Fruit fly (Drosophila melanogaster) whole organism, embryonic: Measurements from ENCODE around the gene Agpat2.

Source experiments
- B-H1 ChIP-seq: fragments of 200-800 bp; sonication (Bioruptor generic); IDR thresholded peaks from 3 replicates; pipeline ENCODE4 v1.3.6; 2022; ENCODE audit warnings: missing biosample characterization, missing genetic modification characterization
- CG10147 ChIP-seq: fragments of 200-800 bp; sonication (Bioruptor generic); optimal IDR thresholded peaks from 2 replicates; lab custom pipeline; 2019; ENCODE audit warnings: missing biosample characterization, mild to moderate bottlenecking, missing genetic modification characterization, moderate library complexity
- CG10654 ChIP-seq: fragments of 200-800 bp; sonication (Bioruptor generic); optimal IDR thresholded peaks from 2 replicates; lab custom pipeline; 2016; ENCODE audit warnings: missing biosample characterization, missing genetic modification characterization
- CG10979 ChIP-seq: fragments of 200-800 bp; sonication (Bioruptor generic); optimal IDR thresholded peaks from 2 replicates; lab custom pipeline; 2018; ENCODE audit warnings: missing biosample characterization, mild to moderate bottlenecking, missing genetic modification characterization, moderate library complexity
- CG12155 ChIP-seq: fragments of 200-800 bp; sonication (Bioruptor generic); optimal IDR thresholded peaks from 3 replicates; lab custom pipeline; 2016; ENCODE audit warnings: missing biosample characterization, missing genetic modification characterization
- CG13287 ChIP-seq: fragments of 200-800 bp; sonication (Bioruptor generic); IDR thresholded peaks from 2 replicates; pipeline ENCODE4 v1.3.6; 2022; ENCODE audit warnings: missing biosample characterization, missing genetic modification characterization; ENCODE audit not compliant: partially characterized antibody
- CG13296 ChIP-seq: fragments of 200-800 bp; sonication (Bioruptor generic); optimal IDR thresholded peaks from 3 replicates; lab custom pipeline; 2018; ENCODE audit warnings: missing biosample characterization, mild to moderate bottlenecking, missing genetic modification characterization
- CG15601 ChIP-seq: fragments of 200-800 bp; sonication (Bioruptor generic); optimal IDR thresholded peaks from 3 replicates; lab custom pipeline; 2019; ENCODE audit warnings: missing biosample characterization, mild to moderate bottlenecking, missing genetic modification characterization, moderate library complexity
- CG17912 ChIP-seq: fragments of 200-800 bp; sonication (Bioruptor generic); optimal IDR thresholded peaks from 2 replicates; lab custom pipeline; 2018; ENCODE audit warnings: missing biosample characterization, mild to moderate bottlenecking, missing genetic modification characterization
- CG2199 ChIP-seq: fragments of 200-800 bp; sonication (Bioruptor generic); IDR thresholded peaks from 3 replicates; pipeline ENCODE4 v1.3.6; 2022; ENCODE audit warnings: missing biosample characterization, missing genetic modification characterization
- CG2678 ChIP-seq: fragments of 200-800 bp; sonication (Bioruptor generic); optimal IDR thresholded peaks from 3 replicates; lab custom pipeline; 2019; ENCODE audit warnings: missing biosample characterization, mild to moderate bottlenecking, missing genetic modification characterization, moderate library complexity
- CG32532 ChIP-seq: fragments of 200-800 bp; sonication (Bioruptor generic); IDR thresholded peaks from 2 replicates; pipeline ENCODE4 v1.3.6; 2022; ENCODE audit warnings: missing biosample characterization, missing genetic modification characterization
- CG43689 ChIP-seq: fragments of 200-800 bp; sonication (Bioruptor generic); IDR thresholded peaks from 2 replicates; pipeline ENCODE4 v1.3.6; 2022; ENCODE audit warnings: missing biosample characterization, missing genetic modification characterization
- CG4707 ChIP-seq: fragments of 200-800 bp; sonication (Bioruptor generic); optimal IDR thresholded peaks from 2 replicates; lab custom pipeline; 2018; ENCODE audit warnings: missing biosample characterization, mild to moderate bottlenecking, missing genetic modification characterization, moderate library complexity
- CG8290 ChIP-seq, 3 experiments: fragments of 200-800 bp; sonication (Bioruptor generic); optimal IDR thresholded peaks; 2 replicates each; lab custom pipeline; 2016 to 2019; ENCODE audit warnings: missing biosample characterization in 3 of 3, missing genetic modification characterization in 3 of 3, mild to moderate bottlenecking in 2 of 3, moderate library complexity in 1 of 3
- CG8388 ChIP-seq: fragments of 200-800 bp; sonication (Bioruptor generic); optimal IDR thresholded peaks from 2 replicates; lab custom pipeline; 2019; ENCODE audit warnings: missing biosample characterization, mild to moderate bottlenecking, missing genetic modification characterization, moderate library complexity
- CG8924 ChIP-seq: fragments of 200-800 bp; optimal IDR thresholded peaks from 3 replicates; lab custom pipeline; 2019; ENCODE audit warnings: missing biosample characterization, mild to moderate bottlenecking, missing genetic modification characterization, moderate library complexity
- CG9876 ChIP-seq: fragments of 200-800 bp; sonication (Bioruptor generic); optimal IDR thresholded peaks from 2 replicates; lab custom pipeline; 2016; ENCODE audit warnings: missing biosample characterization, missing genetic modification characterization
- CrebB ChIP-seq: fragments of 200-800 bp; sonication (Bioruptor generic); optimal IDR thresholded peaks from 3 replicates; lab custom pipeline; 2018; ENCODE audit warnings: missing biosample characterization, mild to moderate bottlenecking, missing genetic modification characterization
- E2f2 ChIP-seq: fragments of 200-800 bp; sonication (Bioruptor generic); IDR thresholded peaks from 2 replicates; pipeline ENCODE4 v1.3.6; 2022; ENCODE audit warnings: missing biosample characterization, missing genetic modification characterization
- Fer2 ChIP-seq: fragments of 200-800 bp; sonication (Bioruptor generic); optimal IDR thresholded peaks from 2 replicates; lab custom pipeline; 2018; ENCODE audit warnings: missing biosample characterization, mild to moderate bottlenecking, missing genetic modification characterization, moderate library complexity
- Gsc ChIP-seq: fragments of 200-800 bp; sonication (Bioruptor generic); IDR thresholded peaks from 2 replicates; pipeline ENCODE4 v1.3.6; 2022; ENCODE audit warnings: missing biosample characterization, missing genetic modification characterization
- HmgZ ChIP-seq: fragments of 200-800 bp; sonication (Bioruptor generic); optimal IDR thresholded peaks from 2 replicates; lab custom pipeline; 2018; ENCODE audit warnings: missing biosample characterization, mild to moderate bottlenecking, missing genetic modification characterization
- Kr ChIP-seq: fragments of 200-800 bp; sonication (Bioruptor generic); optimal IDR thresholded peaks from 2 replicates; lab custom pipeline; 2017; ENCODE audit warnings: missing biosample characterization, mild to moderate bottlenecking, missing genetic modification characterization
- NC2α ChIP-seq: fragments of 200-800 bp; sonication (Bioruptor generic); optimal IDR thresholded peaks from 2 replicates; lab custom pipeline; 2016; ENCODE audit warnings: missing biosample characterization, missing genetic modification characterization
- NC2β ChIP-seq: fragments of 200-800 bp; sonication (Bioruptor generic); optimal IDR thresholded peaks from 2 replicates; lab custom pipeline; 2016; ENCODE audit warnings: missing biosample characterization, missing genetic modification characterization
- Usf ChIP-seq: fragments of 200-800 bp; sonication (Bioruptor generic); optimal IDR thresholded peaks from 2 replicates; lab custom pipeline; 2017; ENCODE audit warnings: missing genotype, missing biosample characterization, missing genetic modification characterization
- Xbp1 ChIP-seq: fragments of 200-800 bp; sonication (Bioruptor generic); optimal IDR thresholded peaks from 3 replicates; lab custom pipeline; 2016; ENCODE audit warnings: missing biosample characterization, mild to moderate bottlenecking, missing genetic modification characterization
- bab2 ChIP-seq: fragments of 200-800 bp; sonication (Bioruptor generic); optimal IDR thresholded peaks from 2 replicates; lab custom pipeline; 2016; ENCODE audit warnings: missing biosample characterization, missing genetic modification characterization
- chm ChIP-seq: fragments of 200-800 bp; sonication (Bioruptor generic); IDR thresholded peaks from 2 replicates; pipeline ENCODE4 v1.3.6; 2022; ENCODE audit warnings: missing biosample characterization, missing genetic modification characterization
- corto ChIP-seq: fragments of 200-800 bp; sonication (Bioruptor generic); optimal IDR thresholded peaks from 2 replicates; lab custom pipeline; 2016; ENCODE audit warnings: missing biosample characterization, mild to moderate bottlenecking, missing genetic modification characterization, moderate library complexity
- dmrt11E ChIP-seq: fragments of 200-800 bp; sonication (Bioruptor generic); optimal IDR thresholded peaks from 3 replicates; lab custom pipeline; 2018; ENCODE audit warnings: missing biosample characterization, mild to moderate bottlenecking, missing genetic modification characterization, moderate library complexity
- fd64A ChIP-seq: fragments of 200-800 bp; sonication (Bioruptor generic); optimal IDR thresholded peaks from 3 replicates; lab custom pipeline; 2018; ENCODE audit warnings: missing biosample characterization, mild to moderate bottlenecking, missing genetic modification characterization
- hbn ChIP-seq: fragments of 200-800 bp; sonication (Bioruptor generic); IDR thresholded peaks from 2 replicates; pipeline ENCODE4 v1.3.6; 2022; ENCODE audit warnings: missing biosample characterization, missing genetic modification characterization; ENCODE audit not compliant: partially characterized antibody
- inv ChIP-seq: fragments of 200-800 bp; sonication (Bioruptor generic); IDR thresholded peaks from 2 replicates; pipeline ENCODE4 v1.3.6; 2022; ENCODE audit warnings: missing biosample characterization, missing genetic modification characterization; ENCODE audit not compliant: partially characterized antibody
- mld ChIP-seq: fragments of 200-800 bp; sonication (Bioruptor generic); IDR thresholded peaks from 3 replicates; pipeline ENCODE4 v1.3.6; 2022; ENCODE audit warnings: missing biosample characterization, missing genetic modification characterization; ENCODE audit not compliant: partially characterized antibody
- nmo ChIP-seq: fragments of 200-800 bp; sonication (Bioruptor generic); optimal IDR thresholded peaks from 2 replicates; lab custom pipeline; 2018; ENCODE audit warnings: missing biosample characterization, mild to moderate bottlenecking, missing genetic modification characterization, moderate library complexity
- pan ChIP-seq, 4 experiments: fragments of >200 bp in 3 of 4; fragments of 200-800 bp in 1 of 4; sonication (Bioruptor generic) in 1 of 4; optimal IDR thresholded peaks in 3 of 4; IDR thresholded peaks in 1 of 4; 2 replicates each; pipeline versions ENCODE4 v1.3.6 to Lab custom; 2017 to 2022; ENCODE audit warnings: missing biosample characterization in 2 of 4, missing genetic modification characterization in 2 of 4, mixed read lengths in 1 of 4
- pita ChIP-seq: fragments of 200-800 bp; sonication (Bioruptor generic); optimal IDR thresholded peaks from 2 replicates; lab custom pipeline; 2017; ENCODE audit warnings: missing biosample characterization, mild to moderate bottlenecking, missing genetic modification characterization
- pnt ChIP-seq: fragments of 200-800 bp; sonication (Bioruptor generic); optimal IDR thresholded peaks from 3 replicates; lab custom pipeline; 2016; ENCODE audit warnings: missing biosample characterization, missing genetic modification characterization
- rib ChIP-seq: fragments of 200-800 bp; sonication (Bioruptor generic); IDR thresholded peaks from 2 replicates; pipeline ENCODE4 v1.3.6; 2022; ENCODE audit warnings: missing biosample characterization, missing genetic modification characterization
- sens-2 ChIP-seq: fragments of 200-800 bp; sonication (Bioruptor generic); IDR thresholded peaks from 2 replicates; pipeline ENCODE4 v1.3.6; 2022; ENCODE audit warnings: missing biosample characterization, missing genetic modification characterization
- sqz ChIP-seq: fragments of 200-800 bp; sonication (Bioruptor generic); optimal IDR thresholded peaks from 3 replicates; lab custom pipeline; 2018; ENCODE audit warnings: missing biosample characterization, mild to moderate bottlenecking, missing genetic modification characterization
- tgo ChIP-seq: fragments of 200-800 bp; sonication (Bioruptor generic); IDR thresholded peaks from 3 replicates; pipeline ENCODE4 v1.3.6; 2022; ENCODE audit warnings: missing biosample characterization, missing genetic modification characterization
- tup ChIP-seq: fragments of 200-800 bp; sonication (Bioruptor generic); optimal IDR thresholded peaks from 2 replicates; lab custom pipeline; 2016; ENCODE audit warnings: missing biosample characterization, mild to moderate bottlenecking, missing genetic modification characterization, moderate library complexity
- unpg ChIP-seq: fragments of 200-800 bp; sonication (Bioruptor generic); optimal IDR thresholded peaks from 3 replicates; lab custom pipeline; 2018; ENCODE audit warnings: missing biosample characterization, mild to moderate bottlenecking, missing genetic modification characterization, moderate library complexity
- usp ChIP-seq: fragments of >200 bp; optimal IDR thresholded peaks from 2 replicates; lab custom pipeline; 2017; ENCODE audit warnings: missing biosample characterization, missing genetic modification characterization
- wek ChIP-seq: fragments of 200-800 bp; sonication (Bioruptor generic); optimal IDR thresholded peaks from 3 replicates; lab custom pipeline; 2018; ENCODE audit warnings: missing biosample characterization, mild to moderate bottlenecking, missing genetic modification characterization, moderate library complexity

The Agpat2 gene

DNA sequence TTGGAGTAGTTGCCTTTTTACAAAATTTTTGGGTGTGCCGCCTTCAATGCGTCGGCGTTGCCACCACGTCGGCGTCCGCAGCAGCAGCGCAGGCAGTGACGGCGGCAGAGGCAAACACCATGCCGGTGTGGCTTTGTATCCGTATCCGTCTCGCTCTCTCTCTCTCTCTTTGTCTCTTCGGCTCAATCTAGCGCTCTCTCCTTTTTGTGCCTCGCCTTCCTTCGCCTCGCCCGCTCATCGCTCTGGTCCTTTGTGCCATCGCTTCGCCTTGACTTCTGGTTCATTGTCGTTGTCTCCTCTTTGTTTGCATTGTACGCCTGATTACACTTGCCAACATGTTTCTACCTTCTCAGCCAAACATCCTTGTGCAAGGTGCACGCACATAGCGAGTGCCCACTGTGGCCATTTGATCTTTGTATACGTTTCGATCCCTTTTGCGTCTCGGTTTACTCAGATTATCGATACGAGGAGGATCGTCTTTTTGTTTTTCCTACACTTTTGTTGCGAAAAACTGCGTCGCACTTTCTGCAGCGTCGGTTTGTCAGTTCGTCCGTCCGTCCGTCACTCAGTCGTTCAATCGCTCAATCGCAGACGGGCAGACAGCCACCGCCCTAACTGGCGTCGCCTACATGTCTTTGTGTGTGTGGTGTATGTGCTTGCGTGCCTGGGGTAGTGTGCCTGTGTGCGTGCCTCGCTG lies 47.3 kb downstream of the Agpat2 start (continued):
- TF ChIP-seq sqz (GFP tag; lab: Kevin White, UChicago) (no peak), Usf (GFP tag; lab: Kevin White, UChicago) (no peak), Kr (GFP tag; lab: Kevin White, UChicago) (no peak), inv (no peak), CG8290 (GFP tag; optimal IDR thresholded peaks at IDR 0.05; lab: Kevin White, UChicago) (no peak), CG8290 (tag; optimal IDR thresholded peaks at IDR 0.05; lab: Kevin White, UChicago) (no peak), CG4707 (no peak), CG13296 (GFP tag; lab: Kevin White, UChicago) (no peak), Xbp1 (GFP tag; lab: Kevin White, UChicago) (peak; percentile 3), dmrt11E (tag; lab: Kevin White, UChicago) (no peak), CrebB (tag; lab: Kevin White, UChicago) (peak; percentile 35), CG9876 (GFP tag; lab: Kevin White, UChicago) (no peak), bab2 (peak; percentile 6), CG8924 (no peak), CG8388 (GFP tag; lab: Kevin White, UChicago) (no peak), mld (no peak), NC2β (GFP tag; lab: Kevin White, UChicago) (no peak), sens-2 (GFP tag; lab: Robert Waterston, UW) (no peak), CG12155 (GFP tag; lab: Kevin White, UChicago) (no peak), tgo (GFP tag; lab: Robert Waterston, UW) (no peak), tup (GFP tag; lab: Kevin White, UChicago) (no peak), CG10147 (GFP tag; lab: Kevin White, UChicago) (no peak), corto (GFP tag; lab: Kevin White, UChicago) (peak; percentile 21), E2f2 (GFP tag; lab: Robert Waterston, UW) (peak; percentile 67), HmgZ (tag; lab: Kevin White, UChicago) (no peak), pan (optimal IDR thresholded peaks at IDR 0.05; lab: Kevin White, UChicago) (no peak), pan (GFP tag; optimal IDR thresholded peaks at IDR 0.05 in 1 of 2, IDR thresholded peaks at IDR 0.05 in 1 of 2) (peak in 1 of 2 experiments; percentile 25), hbn (0 out of 2 replicates have a peak, but pooled peaks have one; percentile 15), fd64A (GFP tag; lab: Kevin White, UChicago) (no peak), CG17912 (GFP tag; lab: Kevin White, UChicago) (no peak), CG13287 (GFP tag; lab: Robert Waterston, UW) (peak; percentile 17; the same call in 1 of the 2 replicates), nmo (GFP tag; lab: Kevin White, UChicago) (no peak), CG10979 (tag; lab: Kevin White, UChicago) (no peak), unpg (no peak), NC2α (GFP tag; lab: Kevin White, UChicago) (no peak), pnt (GFP tag; lab: Kevin White, UChicago) (no peak), Gsc (GFP tag; lab: Robert Waterston, UW) (no peak), chm (GFP tag; lab: Robert Waterston, UW) (peak; percentile 47), CG32532 (0 out of 2 replicates have a peak, but pooled peaks have one; percentile 41), CG2199 (no peak), CG10654 (GFP tag; lab: Kevin White, UChicago) (no peak), CG2678 (tag; lab: Kevin White, UChicago) (no peak), pita (GFP tag; lab: Kevin White, UChicago) (no peak), CG15601 (tag; lab: Kevin White, UChicago) (no peak), wek (GFP tag; lab: Kevin White, UChicago) (peak; percentile 36), CG43689 (GFP tag; lab: Robert Waterston, UW) (no peak), rib (GFP tag; lab: Robert Waterston, UW) (0 out of 2 replicates have a peak, but pooled peaks have one; percentile 12), usp (GFP tag; lab: Kevin White, UChicago) (no peak), Fer2 (tag; lab: Kevin White, UChicago) (no peak), B-H1 (GFP tag; lab: Robert Waterston, UW) (no peak)
